Fruit fly (Drosophila melanogaster) whole organism, embryonic: ENCODE data around the gene PIG-S.

Source experiments
- Abd-B ChIP-seq: fragments of 200-800 bp; sonication (Bioruptor generic); optimal IDR thresholded peaks from 2 replicates; lab custom pipeline; 2018; ENCODE audit warnings: missing biosample characterization, mild to moderate bottlenecking, missing genetic modification characterization, moderate library complexity
- CG11723 ChIP-seq: fragments of 200-800 bp; sonication (Bioruptor generic); optimal IDR thresholded peaks from 2 replicates; lab custom pipeline; 2017; ENCODE audit warnings: missing biosample characterization, mild to moderate bottlenecking, missing genetic modification characterization
- CG12155 ChIP-seq: fragments of 200-800 bp; sonication (Bioruptor generic); optimal IDR thresholded peaks from 3 replicates; lab custom pipeline; 2016; ENCODE audit warnings: missing biosample characterization, missing genetic modification characterization
- CG15479 ChIP-seq: fragments of 200-800 bp; sonication (Bioruptor generic); optimal IDR thresholded peaks from 3 replicates; lab custom pipeline; 2019; ENCODE audit warnings: missing biosample characterization, mild to moderate bottlenecking, missing genetic modification characterization, moderate library complexity
- CG15514 ChIP-seq: fragments of 200-800 bp; sonication (Bioruptor generic); optimal IDR thresholded peaks from 3 replicates; lab custom pipeline; 2017; ENCODE audit warnings: missing biosample characterization, missing genetic modification characterization, mild to moderate bottlenecking, moderate library complexity, missing genetic modification reagents
- CG16813 ChIP-seq: fragments of 200-800 bp; sonication (Bioruptor generic); IDR thresholded peaks from 3 replicates; pipeline ENCODE4 v1.3.6; 2022; ENCODE audit warnings: missing biosample characterization, missing genetic modification characterization; ENCODE audit not compliant: partially characterized antibody
- CG17385 ChIP-seq: fragments of 200-800 bp; sonication (Bioruptor generic); optimal IDR thresholded peaks from 3 replicates; lab custom pipeline; 2018; ENCODE audit warnings: missing biosample characterization, mild to moderate bottlenecking, missing genetic modification characterization
- CG17829 ChIP-seq: fragments of 200-800 bp; optimal IDR thresholded peaks from 2 replicates; lab custom pipeline; 2019; ENCODE audit warnings: missing biosample characterization, mild to moderate bottlenecking, missing genetic modification characterization, moderate library complexity
- CG18262 ChIP-seq: fragments of 200-800 bp; optimal IDR thresholded peaks from 3 replicates; lab custom pipeline; 2019; ENCODE audit warnings: missing biosample characterization, mild to moderate bottlenecking, missing genetic modification characterization, moderate library complexity
- CG18476 ChIP-seq: fragments of 200-800 bp; sonication (Bioruptor generic); optimal IDR thresholded peaks from 2 replicates; lab custom pipeline; 2016; ENCODE audit warnings: missing biosample characterization, mild to moderate bottlenecking, missing genetic modification characterization
- CG2116 ChIP-seq: fragments of 200-800 bp; sonication (Bioruptor generic); optimal IDR thresholded peaks from 3 replicates; lab custom pipeline; 2018; ENCODE audit warnings: missing biosample characterization, mild to moderate bottlenecking, missing genetic modification characterization
- CG30431 ChIP-seq: fragments of 200-800 bp; sonication (Bioruptor generic); optimal IDR thresholded peaks from 2 replicates; lab custom pipeline; 2017; ENCODE audit warnings: missing biosample characterization, missing genetic modification characterization
- CG3995 ChIP-seq: fragments of 200-800 bp; sonication (Bioruptor generic); optimal IDR thresholded peaks from 3 replicates; lab custom pipeline; 2016; ENCODE audit warnings: missing biosample characterization, missing genetic modification characterization
- CG43689 ChIP-seq: fragments of 200-800 bp; sonication (Bioruptor generic); IDR thresholded peaks from 2 replicates; pipeline ENCODE4 v1.3.6; 2022; ENCODE audit warnings: missing biosample characterization, missing genetic modification characterization
- CG4617 ChIP-seq: fragments of 200-800 bp; sonication (Bioruptor generic); optimal IDR thresholded peaks from 3 replicates; lab custom pipeline; 2016; ENCODE audit warnings: missing biosample characterization, missing genetic modification characterization, borderline replicate concordance
- CG4707 ChIP-seq: fragments of 200-800 bp; sonication (Bioruptor generic); optimal IDR thresholded peaks from 2 replicates; lab custom pipeline; 2018; ENCODE audit warnings: missing biosample characterization, mild to moderate bottlenecking, missing genetic modification characterization, moderate library complexity
- CG5953 ChIP-seq: fragments of 200-800 bp; sonication (Bioruptor generic); IDR thresholded peaks from 2 replicates; pipeline ENCODE4 v1.3.6; 2022; ENCODE audit warnings: missing biosample characterization, missing genetic modification characterization
- CG6272 ChIP-seq: fragments of 200-800 bp; sonication (Bioruptor generic); IDR thresholded peaks from 2 replicates; pipeline ENCODE4 v1.3.6; 2022; ENCODE audit warnings: missing biosample characterization, missing genetic modification characterization
- CG6813 ChIP-seq: fragments of 200-800 bp; sonication (Bioruptor generic); optimal IDR thresholded peaks from 2 replicates; lab custom pipeline; 2017; ENCODE audit warnings: missing biosample characterization, missing genetic modification characterization, mild to moderate bottlenecking, moderate library complexity, missing genetic modification reagents
- CG7357 ChIP-seq: fragments of 200-800 bp; sonication (Bioruptor generic); IDR thresholded peaks from 3 replicates; pipeline ENCODE4 v1.3.6; 2022; ENCODE audit warnings: missing biosample characterization, missing genetic modification characterization
- CG7745 ChIP-seq: fragments of 200-800 bp; sonication (Bioruptor generic); optimal IDR thresholded peaks from 2 replicates; lab custom pipeline; 2018; ENCODE audit warnings: missing biosample characterization, mild to moderate bottlenecking, missing genetic modification characterization, moderate library complexity
- CG9215 ChIP-seq: fragments of 200-800 bp; sonication (Bioruptor generic); IDR thresholded peaks from 2 replicates; pipeline ENCODE4 v1.3.6; 2022; ENCODE audit warnings: missing biosample characterization, missing genetic modification characterization
- CG9797 ChIP-seq: fragments of 200-800 bp; sonication (Bioruptor generic); optimal IDR thresholded peaks from 3 replicates; lab custom pipeline; 2018; ENCODE audit warnings: missing biosample characterization, mild to moderate bottlenecking, missing genetic modification characterization
- CG9932 ChIP-seq: fragments of 200-800 bp; sonication (Bioruptor generic); IDR thresholded peaks from 2 replicates; pipeline ENCODE4 v1.3.6; 2022; ENCODE audit warnings: missing biosample characterization, missing genetic modification characterization
- Camta ChIP-seq: fragments of 200-800 bp; sonication (Bioruptor generic); optimal IDR thresholded peaks from 2 replicates; lab custom pipeline; 2016; ENCODE audit warnings: missing biosample characterization, missing genetic modification characterization
- Dip3 ChIP-seq: fragments of 200-800 bp; sonication (Bioruptor generic); optimal IDR thresholded peaks from 3 replicates; lab custom pipeline; 2016; ENCODE audit warnings: missing biosample characterization, missing genetic modification characterization
- HLH54F ChIP-seq: fragments of 200-800 bp; sonication (Bioruptor generic); optimal IDR thresholded peaks from 3 replicates; lab custom pipeline; 2016; ENCODE audit warnings: missing biosample characterization, missing genetic modification characterization
- Hr3 ChIP-seq: fragments of 200-800 bp; sonication (Bioruptor generic); optimal IDR thresholded peaks from 3 replicates; lab custom pipeline; 2016; ENCODE audit warnings: missing biosample characterization, missing genetic modification characterization
- NFAT ChIP-seq: fragments of 200-800 bp; sonication (Bioruptor generic); IDR thresholded peaks from 2 replicates; pipeline ENCODE4 v1.3.6; 2022; ENCODE audit warnings: missing biosample characterization, missing genetic modification characterization
- Nf-YB ChIP-seq: fragments of 200-800 bp; sonication (Bioruptor generic); optimal IDR thresholded peaks from 3 replicates; lab custom pipeline; 2019; ENCODE audit warnings: missing biosample characterization, mild to moderate bottlenecking, missing genetic modification characterization, moderate library complexity
- Rfx ChIP-seq: fragments of 200-800 bp; sonication (Bioruptor generic); IDR thresholded peaks from 2 replicates; pipeline ENCODE4 v1.3.6; 2022; ENCODE audit warnings: missing biosample characterization, missing genetic modification characterization
- Sin3A ChIP-seq: fragments of >200 bp; optimal IDR thresholded peaks from 2 replicates; lab custom pipeline; 2018
- Sry-δ ChIP-seq: fragments of 200-800 bp; sonication (Bioruptor generic); optimal IDR thresholded peaks from 2 replicates; lab custom pipeline; 2016; ENCODE audit warnings: missing biosample characterization, missing genetic modification characterization
- amos ChIP-seq: fragments of 200-800 bp; sonication (Bioruptor generic); IDR thresholded peaks from 2 replicates; pipeline ENCODE4 v1.3.6; 2022; ENCODE audit warnings: missing biosample characterization, missing genetic modification characterization; ENCODE audit not compliant: partially characterized antibody
- ara ChIP-seq: fragments of 200-800 bp; sonication (Bioruptor generic); IDR thresholded peaks from 2 replicates; pipeline ENCODE4 v1.3.6; 2022; ENCODE audit warnings: missing biosample characterization, missing genetic modification characterization
- corto ChIP-seq: fragments of 200-800 bp; sonication (Bioruptor generic); optimal IDR thresholded peaks from 2 replicates; lab custom pipeline; 2016; ENCODE audit warnings: missing biosample characterization, mild to moderate bottlenecking, missing genetic modification characterization, moderate library complexity
- eyg ChIP-seq: fragments of 200-800 bp; sonication (Bioruptor generic); optimal IDR thresholded peaks from 3 replicates; lab custom pipeline; 2016; ENCODE audit warnings: missing biosample characterization, missing genetic modification characterization
- gcm ChIP-seq: fragments of 200-800 bp; sonication (Bioruptor generic); optimal IDR thresholded peaks from 2 replicates; lab custom pipeline; 2019; ENCODE audit warnings: missing biosample characterization, mild to moderate bottlenecking, missing genetic modification characterization, moderate library complexity
- grau ChIP-seq: fragments of 200-800 bp; optimal IDR thresholded peaks from 3 replicates; lab custom pipeline; 2019; ENCODE audit warnings: missing biosample characterization, mild to moderate bottlenecking, missing genetic modification characterization, moderate library complexity
- hbn ChIP-seq: fragments of 200-800 bp; sonication (Bioruptor generic); IDR thresholded peaks from 2 replicates; pipeline ENCODE4 v1.3.6; 2022; ENCODE audit warnings: missing biosample characterization, missing genetic modification characterization; ENCODE audit not compliant: partially characterized antibody
- kay ChIP-seq: fragments of 200-800 bp; sonication (Bioruptor generic); optimal IDR thresholded peaks from 2 replicates; lab custom pipeline; 2016; ENCODE audit warnings: missing biosample characterization, missing genetic modification characterization
- nom ChIP-seq: fragments of 200-800 bp; sonication (Bioruptor generic); optimal IDR thresholded peaks from 2 replicates; lab custom pipeline; 2017; ENCODE audit warnings: missing biosample characterization, missing genetic modification characterization, mild to moderate bottlenecking, moderate library complexity, missing genetic modification reagents
- org-1 ChIP-seq: fragments of 200-800 bp; sonication (Bioruptor generic); optimal IDR thresholded peaks from 2 replicates; lab custom pipeline; 2017; ENCODE audit warnings: missing biosample characterization, missing genetic modification characterization
- pho ChIP-seq: fragments of 200-800 bp; sonication (Bioruptor generic); optimal IDR thresholded peaks from 2 replicates; lab custom pipeline; 2016; ENCODE audit warnings: missing biosample characterization, missing genetic modification characterization
- prd ChIP-seq, 3 experiments: fragments of >200 bp in 2 of 3; fragments of 200-800 bp in 1 of 3; sonication (Bioruptor generic) in 1 of 3; optimal IDR thresholded peaks in 2 of 3; IDR thresholded peaks in 1 of 3; 2 replicates in 2 of 3; 3 replicates in 1 of 3; pipeline versions ENCODE4 v1.3.6 to Lab custom; 2017 to 2022; ENCODE audit warnings: missing biosample characterization in 1 of 3, missing genetic modification characterization in 1 of 3
- repo ChIP-seq: fragments of 200-800 bp; sonication (Bioruptor generic); optimal IDR thresholded peaks from 2 replicates; lab custom pipeline; 2016; ENCODE audit warnings: missing biosample characterization, missing genetic modification characterization
- so ChIP-seq: fragments of 200-800 bp; sonication (Bioruptor generic); IDR thresholded peaks from 3 replicates; pipeline ENCODE4 v1.3.6; 2022; ENCODE audit warnings: missing biosample characterization, missing genetic modification characterization
- zfh1 ChIP-seq: fragments of 200-800 bp; sonication (Bioruptor generic); IDR thresholded peaks from 3 replicates; pipeline ENCODE4 v1.3.6; 2022; ENCODE audit warnings: missing biosample characterization, missing genetic modification characterization

Gene PIG-S

dm6 chr3R:24917814-24918636, at the start of gene PIG-S, which contains the start of the genes sud1 and CG11168 (continued):
- no peak for TF ChIP-seq Dip3 (GFP tag; lab: Kevin White, UChicago)
- TF ChIP-seq CG18262 (tag; lab: Kevin White, UChicago): peak; percentile 64
- no peak for TF ChIP-seq CG6813 (GFP tag; lab: Kevin White, UChicago)
- no peak for TF ChIP-seq prd (optimal IDR thresholded peaks at IDR 0.05; lab: Kevin White, UChicago)
- peak; percentile 88 for TF ChIP-seq prd (GFP tag; IDR thresholded peaks at IDR 0.05; lab: Robert Waterston, UW)
- TF ChIP-seq Camta: no peak
- TF ChIP-seq nom (GFP tag; lab: Kevin White, UChicago): no peak
- no peak for TF ChIP-seq CG7745 (tag; lab: Kevin White, UChicago)
- TF ChIP-seq repo (GFP tag; lab: Kevin White, UChicago): no peak
- peak; percentile 75 for TF ChIP-seq grau (tag; lab: Kevin White, UChicago)
- peak; percentile 43 for TF ChIP-seq Sin3A (lab: Kevin White, UChicago)
- TF ChIP-seq org-1: no peak
- TF ChIP-seq CG43689 (GFP tag; lab: Robert Waterston, UW): no peak
- TF ChIP-seq CG4617 (GFP tag; lab: Kevin White, UChicago): peak; percentile 53
- peak; percentile 89 for TF ChIP-seq CG9932 (GFP tag; lab: Robert Waterston, UW)
- peak; percentile 44; the same call in 1 of the 3 replicates for TF ChIP-seq CG7357 (GFP tag; lab: Robert Waterston, UW)
- peak; percentile 20 for TF ChIP-seq CG9797 (GFP tag; lab: Kevin White, UChicago)
- no peak for TF ChIP-seq kay (GFP tag; lab: Kevin White, UChicago)
- 0 out of 2 replicates have a peak, but pooled peaks have one; percentile 16 for TF ChIP-seq NFAT (GFP tag; lab: Robert Waterston, UW)
- TF ChIP-seq CG15514 (GFP tag; lab: Kevin White, UChicago): peak; percentile 66
- peak; percentile 69 for TF ChIP-seq CG9215 (GFP tag; lab: Robert Waterston, UW)
- peak; percentile 61 for TF ChIP-seq CG2116 (GFP tag; lab: Kevin White, UChicago)
- TF ChIP-seq CG5953 (GFP tag; lab: Robert Waterston, UW): no peak
- TF ChIP-seq CG6272 (GFP tag; lab: Robert Waterston, UW): peak; percentile 59
- TF ChIP-seq HLH54F (GFP tag; lab: Kevin White, UChicago): peak; percentile 7
- TF ChIP-seq pho (GFP tag; lab: Kevin White, UChicago): no peak
- peak; percentile 85 for TF ChIP-seq Sry-δ (GFP tag; lab: Kevin White, UChicago)
- peak; percentile 60 for TF ChIP-seq CG3995 (GFP tag; lab: Kevin White, UChicago)
- TF ChIP-seq hbn (GFP tag; lab: Robert Waterston, UW): peak; percentile 92
- peak; percentile 72 for TF ChIP-seq Abd-B (GFP tag; lab: Kevin White, UChicago)
- no peak for TF ChIP-seq CG4707
- no peak for TF ChIP-seq CG11723 (GFP tag; lab: Kevin White, UChicago)
- peak; percentile 84 for TF ChIP-seq Hr3 (GFP tag; lab: Kevin White, UChicago)
- peak; percentile 18 for TF ChIP-seq Nf-YB (GFP tag; lab: Kevin White, UChicago)
- TF ChIP-seq CG18476: peak; percentile 66
- peak; percentile 95 for TF ChIP-seq CG16813 (GFP tag; lab: Robert Waterston, UW)
- TF ChIP-seq corto (GFP tag; lab: Kevin White, UChicago): no peak
- peak; percentile 21 for TF ChIP-seq CG30431
- TF ChIP-seq ara (GFP tag; lab: Robert Waterston, UW): peak; percentile 8; the same call in 1 of the 2 replicates
- peak; percentile 35 for TF ChIP-seq CG17385 (GFP tag; lab: Kevin White, UChicago)
- peak; percentile 82 for TF ChIP-seq amos (GFP tag; lab: Robert Waterston, UW)
- 0 out of 3 replicates have a peak, but pooled peaks have one; percentile 54 for TF ChIP-seq so (GFP tag; lab: Robert Waterston, UW)
- TF ChIP-seq Rfx: peak; percentile 79
- TF ChIP-seq zfh1 (GFP tag; lab: Robert Waterston, UW): peak; percentile 61; the same call in 2 of the 3 replicates
- no peak for TF ChIP-seq eyg (GFP tag; lab: Kevin White, UChicago)
- TF ChIP-seq CG12155: peak; percentile 48
- no peak for TF ChIP-seq gcm (GFP tag; lab: Kevin White, UChicago)
- peak; percentile 62 for TF ChIP-seq CG17829 (tag; lab: Kevin White, UChicago)
- TF ChIP-seq CG15479 (GFP tag; lab: Kevin White, UChicago): no peak
